Worm (Caenorhabditis elegans) whole organism, L4/young adult: ENCODE measurements around the gene eif-2Bgamma.

Source experiments
- W03F9.2 ChIP-seq: fragments of 150-350 bp; optimal IDR thresholded peaks from 2 replicates; lab custom pipeline; 2014; ENCODE audit warnings: missing biosample characterization, missing genetic modification characterization
- dao-5 ChIP-seq: sonication (generic microtip); optimal IDR thresholded peaks from 2 replicates; lab custom pipeline; 2016; ENCODE audit warnings: missing genotype, missing genetic modification characterization, moderate library complexity, missing compliant biosample characterization
- him-1 ChIP-seq: sonication (generic microtip); optimal IDR thresholded peaks from 2 replicates; lab custom pipeline; 2016; ENCODE audit warnings: missing genotype, missing genetic modification reagents, missing genetic modification characterization, missing compliant biosample characterization

ce11 chrII:6930072-6930471 lies 37.4 kb downstream of the eif-2Bgamma start:
- TF ChIP-seq W03F9.2 (tag; lab: Kevin White, UChicago) (no peak), dao-5 (no peak), him-1 (tag; lab: Kevin White, UChicago) (no peak)
